Worm (Caenorhabditis elegans): Measurements from ENCODE around the gene npr-31.

Gene npr-31

DNA sequence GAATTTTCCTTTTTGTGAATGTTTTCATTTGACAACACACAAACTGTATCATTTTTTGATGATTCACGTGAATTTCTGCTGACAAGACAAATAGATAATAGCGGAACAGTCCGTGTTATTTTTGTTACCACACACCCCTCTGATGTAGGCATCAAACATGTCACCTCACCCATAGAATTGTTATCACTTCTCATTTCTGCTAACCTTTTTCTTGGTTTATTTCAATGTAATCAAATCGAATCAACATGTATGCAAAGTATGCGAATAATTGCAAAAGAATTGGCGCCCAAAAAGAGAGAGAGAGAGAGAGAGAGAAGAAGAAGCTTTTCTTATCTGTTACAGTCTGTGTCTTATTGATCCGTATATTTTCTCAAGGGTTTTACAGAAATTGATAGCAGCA is 13.0 kb downstream of the npr-31 start:
- no peak for TF ChIP-seq dao-5 (tag; optimal IDR thresholded peaks at IDR 0.05)
- TF ChIP-seq W03F9.2 (tag; optimal IDR thresholded peaks at IDR 0.05): no peak
- TF ChIP-seq him-1 (tag; optimal IDR thresholded peaks at IDR 0.05): no peak

DNA sequence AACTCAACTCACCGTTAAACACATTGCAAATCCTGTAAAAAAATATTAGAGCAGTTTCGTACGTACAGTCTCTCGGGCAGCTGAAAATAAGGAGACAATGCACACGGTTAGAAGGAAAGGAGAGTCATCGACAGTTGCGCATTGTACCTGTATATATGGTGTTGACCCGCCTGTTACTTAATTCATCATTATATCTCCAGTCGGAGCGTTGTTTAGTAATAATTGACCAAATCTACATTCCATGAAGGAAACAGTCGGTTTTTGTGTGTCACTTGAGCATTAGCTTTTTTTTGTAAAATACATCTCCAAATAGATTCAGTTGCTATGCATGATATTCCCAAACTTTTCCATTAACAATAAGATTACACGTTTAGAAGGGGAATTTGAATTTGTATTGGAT is 17.1 kb downstream of the npr-31 start, which contains the start of gene C27H5.12:
Gene C27H5.12 (minus strand): TSS at position 101 of the 400 bp plus-strand sequence.
- TF ChIP-seq him-1 (tag; optimal IDR thresholded peaks at IDR 0.05) (no peak), dao-5 (tag; optimal IDR thresholded peaks at IDR 0.05) (no peak), W03F9.2 (tag; optimal IDR thresholded peaks at IDR 0.05) (no peak)

DNA sequence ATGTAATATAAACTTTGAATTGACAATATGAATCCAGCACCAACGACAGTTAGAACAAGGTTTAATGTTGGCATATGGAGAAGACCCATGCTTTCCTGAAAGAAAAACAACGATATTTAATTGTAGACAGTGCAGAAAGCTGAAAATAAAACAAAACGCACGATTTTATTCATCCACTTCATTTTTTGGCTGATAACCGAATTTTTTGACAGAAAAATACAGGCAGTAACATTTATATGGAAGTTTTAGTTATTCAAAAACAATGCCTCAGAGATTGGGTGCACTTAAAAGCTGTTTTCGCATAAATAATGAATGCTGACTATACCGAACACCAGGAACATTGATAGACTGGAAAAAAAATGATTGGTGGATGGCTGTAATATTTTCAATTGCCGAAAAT is 21.3 kb downstream of the npr-31 start, which contains the start of gene mfsd-13.2:
Gene mfsd-13.2 (minus strand): TSS at position 101 of the 400 bp plus-strand sequence.
- no peak for TF ChIP-seq him-1 (tag; optimal IDR thresholded peaks at IDR 0.05)

DNA sequence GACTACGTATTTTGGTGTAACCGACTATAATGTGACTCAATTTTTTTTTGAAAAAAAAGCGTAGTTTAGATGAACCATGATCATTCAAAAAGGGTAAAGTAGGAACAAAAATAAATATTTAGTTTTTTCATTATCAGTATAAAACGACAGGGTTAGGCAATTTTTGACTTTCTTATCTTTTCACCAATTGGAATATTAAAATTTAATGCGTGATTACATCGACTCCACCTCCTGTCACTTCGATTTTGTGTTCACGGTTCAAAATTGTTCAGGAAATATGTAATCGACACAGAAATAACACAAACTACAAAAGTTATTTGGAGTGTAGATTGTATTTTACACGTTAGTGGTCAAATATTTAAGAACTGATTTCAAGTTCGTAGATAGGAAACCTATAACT is 22.4 kb downstream of the npr-31 start:
- no peak for TF ChIP-seq dao-5 (tag; optimal IDR thresholded peaks at IDR 0.05)
- no peak for TF ChIP-seq W03F9.2 (tag; optimal IDR thresholded peaks at IDR 0.05)
- no peak for TF ChIP-seq him-1 (tag; optimal IDR thresholded peaks at IDR 0.05)

DNA sequence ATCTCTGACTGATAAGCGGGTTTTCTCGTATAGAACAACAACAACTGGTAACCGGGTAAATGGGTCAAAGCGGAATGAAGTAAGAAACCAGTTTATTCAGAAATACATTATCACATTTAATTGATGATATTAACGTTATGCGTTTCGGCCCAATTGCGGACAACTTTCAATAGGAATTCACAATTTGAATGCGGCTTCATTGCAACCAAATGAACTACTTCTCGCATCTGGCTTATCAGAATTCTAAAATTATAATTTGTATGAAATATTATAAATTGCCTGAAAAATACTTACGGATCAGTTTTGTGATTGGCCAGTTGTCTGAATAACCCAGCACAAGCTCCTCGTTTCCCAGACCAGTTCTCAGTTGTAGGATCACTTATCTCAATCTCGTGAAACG is 24.3 kb downstream of the npr-31 start, which contains the start of gene col-36:
Gene col-36 (minus strand): TSS at position 101 of the 400 bp plus-strand sequence.
- TF ChIP-seq him-1 (tag; optimal IDR thresholded peaks at IDR 0.05) (no peak), W03F9.2 (tag; optimal IDR thresholded peaks at IDR 0.05) (no peak), dao-5 (tag; optimal IDR thresholded peaks at IDR 0.05) (no peak)

DNA sequence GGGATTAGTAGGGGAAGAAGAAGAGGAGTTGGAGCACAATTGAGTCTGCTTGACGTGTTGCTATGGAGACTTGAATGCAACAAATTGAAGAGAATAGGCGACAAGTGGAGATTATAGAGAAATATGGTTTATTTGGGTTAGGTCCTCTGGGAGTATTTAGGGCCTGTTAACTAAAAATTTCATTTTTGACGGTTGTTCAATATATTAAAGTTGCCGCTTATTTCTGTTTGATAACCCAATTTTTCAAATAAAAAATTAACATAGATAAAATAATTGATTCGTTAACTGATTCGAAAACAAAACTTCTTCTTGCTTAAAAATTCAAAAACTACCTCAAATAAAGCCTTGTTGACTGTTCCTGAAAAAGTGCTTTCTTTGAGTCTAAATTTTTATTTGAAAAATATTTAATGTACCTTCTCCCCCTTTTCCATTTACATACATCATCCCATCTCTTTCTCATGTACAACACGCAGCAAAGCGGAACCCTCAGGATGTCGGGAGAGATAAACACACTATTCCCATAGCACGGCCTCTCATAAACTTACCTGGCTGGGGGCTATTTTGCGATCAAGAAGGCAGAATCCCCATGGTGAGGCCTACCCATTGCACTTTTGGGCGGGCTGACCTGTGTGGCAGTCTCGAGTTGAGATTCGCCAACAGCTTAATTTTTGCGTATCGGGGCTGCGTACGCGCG is 27.0 kb downstream of the npr-31 start, which contains the start of gene dyf-13:
Gene dyf-13 (minus strand): TSS at position 51 of the 694 bp plus-strand sequence.
- TF ChIP-seq him-1 (tag; optimal IDR thresholded peaks at IDR 0.05) (no peak), W03F9.2 (tag; optimal IDR thresholded peaks at IDR 0.05) (no peak), dao-5 (tag; optimal IDR thresholded peaks at IDR 0.05) (no peak)

DNA sequence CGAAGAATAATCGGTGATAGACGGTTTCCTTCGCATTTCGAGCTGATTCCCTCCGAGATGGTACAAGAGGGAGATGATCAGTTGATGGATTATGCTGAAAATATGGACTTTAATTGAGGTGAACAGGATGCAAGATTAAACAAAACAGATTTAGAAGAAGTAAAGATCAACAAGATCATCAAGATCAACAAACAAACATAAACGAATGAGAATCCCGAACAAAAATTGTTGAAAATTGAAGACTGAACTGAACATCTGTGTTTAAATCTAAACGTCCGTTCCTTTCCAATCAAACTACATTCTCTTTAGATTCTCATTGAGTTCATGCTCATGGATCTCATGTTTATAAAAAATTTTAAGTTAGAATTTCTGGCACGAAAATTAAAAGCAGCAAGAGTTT is 30.4 kb downstream of the npr-31 start, which contains the start of gene glc-4:
Gene glc-4 (minus strand): TSS at position 101 of the 400 bp plus-strand sequence.
- TF ChIP-seq W03F9.2 (tag; optimal IDR thresholded peaks at IDR 0.05): no peak
- no peak for TF ChIP-seq him-1 (tag; optimal IDR thresholded peaks at IDR 0.05)
- TF ChIP-seq dao-5 (tag; optimal IDR thresholded peaks at IDR 0.05): no peak

DNA sequence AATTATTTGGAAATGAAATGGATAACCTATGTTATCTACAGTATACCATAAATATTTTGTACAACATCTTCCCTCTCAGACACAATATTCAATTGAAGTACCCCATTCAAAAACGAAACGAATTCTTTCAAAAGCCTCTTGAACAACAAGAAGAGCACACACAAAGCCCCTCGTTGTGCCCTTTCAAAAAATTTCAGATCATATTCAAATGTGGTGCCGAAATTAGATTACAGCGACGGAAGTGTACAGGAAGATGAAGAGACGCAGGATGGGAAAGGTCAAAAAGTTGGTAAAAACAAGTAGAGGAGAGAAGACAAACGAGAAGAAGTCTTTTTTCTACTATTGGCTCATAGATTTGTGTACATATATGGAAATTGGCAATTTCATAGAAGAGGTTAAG is 31.7 kb downstream of the npr-31 start:
- no peak for TF ChIP-seq dao-5 (tag; optimal IDR thresholded peaks at IDR 0.05)
- no peak for TF ChIP-seq W03F9.2 (tag; optimal IDR thresholded peaks at IDR 0.05)
- TF ChIP-seq him-1 (tag; optimal IDR thresholded peaks at IDR 0.05): no peak

DNA sequence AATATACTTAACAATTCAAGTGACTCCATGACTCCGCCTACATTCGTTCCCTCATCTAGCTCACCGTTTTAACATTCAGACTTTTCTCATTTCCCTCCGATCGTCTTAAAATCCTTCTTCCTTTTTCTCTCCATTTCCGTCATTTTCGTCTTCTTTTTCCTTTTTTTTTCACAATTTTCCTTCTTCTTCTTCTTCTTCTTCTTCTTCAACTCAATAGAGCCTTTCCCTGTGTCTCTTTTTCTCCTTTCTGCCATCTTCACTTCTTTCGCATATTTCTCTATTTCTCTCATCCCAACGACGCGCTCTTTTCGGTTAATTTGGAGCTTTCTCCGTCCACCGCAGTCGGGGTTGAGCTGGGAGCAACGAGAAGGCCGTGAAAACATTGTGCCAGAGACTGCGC is 38.2 kb downstream of the npr-31 start:
- TF ChIP-seq W03F9.2 (tag; optimal IDR thresholded peaks at IDR 0.05) (no peak), dao-5 (tag; optimal IDR thresholded peaks at IDR 0.05) (no peak), him-1 (tag; optimal IDR thresholded peaks at IDR 0.05) (no peak)

DNA sequence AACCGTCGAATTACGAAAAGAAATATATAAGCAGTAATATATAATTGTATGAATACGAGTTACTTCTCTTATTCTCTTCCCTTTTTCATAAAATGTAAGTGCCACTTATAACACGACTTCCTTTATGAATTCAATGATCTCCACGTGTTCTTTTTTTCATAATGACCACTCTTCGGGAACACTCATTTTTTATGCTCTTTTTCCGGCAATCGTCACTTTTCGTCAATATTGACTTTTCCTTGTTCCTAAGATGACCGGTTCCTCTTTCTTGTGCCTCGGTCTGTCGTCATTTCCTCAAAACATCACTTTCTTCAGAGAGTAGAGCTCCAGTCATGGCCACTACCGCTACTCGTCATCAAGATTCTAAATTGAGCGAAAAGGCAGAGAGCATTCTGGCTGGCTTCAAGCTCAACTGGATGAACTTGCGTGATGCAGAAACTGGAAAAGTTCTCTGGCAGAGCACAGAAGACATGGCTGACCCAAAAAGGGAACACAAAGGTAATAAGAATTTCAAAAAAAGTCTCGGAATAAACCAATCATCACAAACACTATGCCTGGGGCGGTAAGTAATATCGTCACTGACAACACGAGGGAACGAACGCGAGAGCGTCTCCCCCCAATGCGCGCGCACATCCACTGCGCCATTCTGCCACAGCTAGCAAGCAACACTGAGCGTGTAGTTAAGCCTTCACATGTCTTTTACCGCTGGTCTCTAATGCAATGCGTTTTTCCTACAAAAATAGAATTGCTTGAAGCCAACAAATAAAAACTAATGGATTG is 39.3 kb downstream of the npr-31 start, which contains the start of gene pdl-1:
Gene pdl-1 (plus strand): TSS at position 309 of the 780 bp plus-strand sequence.
- TF ChIP-seq him-1 (tag; optimal IDR thresholded peaks at IDR 0.05) (peak; percentile 80), W03F9.2 (tag; optimal IDR thresholded peaks at IDR 0.05) (peak; percentile 51), dao-5 (tag; optimal IDR thresholded peaks at IDR 0.05) (peak; percentile 94)

DNA sequence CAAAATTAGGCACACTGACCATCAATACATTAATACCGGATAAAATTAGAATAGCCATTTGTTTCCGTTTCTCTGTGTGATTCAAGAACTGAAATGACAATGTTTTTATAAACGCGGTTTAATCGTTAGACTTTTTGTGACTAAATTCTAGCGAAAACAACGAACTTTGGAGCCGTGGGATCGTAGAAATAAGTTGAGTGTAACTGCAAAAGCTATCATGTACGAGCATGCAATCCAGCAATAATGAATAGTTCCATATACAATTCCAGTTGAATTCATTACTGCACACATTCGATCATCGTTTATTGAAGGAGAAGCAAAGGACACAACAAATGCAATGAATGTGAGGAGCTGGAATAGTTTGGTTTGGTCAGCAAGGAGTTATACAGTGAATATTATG is 41.7 kb downstream of the npr-31 start:
- TF ChIP-seq dao-5 (tag; optimal IDR thresholded peaks at IDR 0.05): no peak
- TF ChIP-seq him-1 (tag; optimal IDR thresholded peaks at IDR 0.05): no peak
- no peak for TF ChIP-seq W03F9.2 (tag; optimal IDR thresholded peaks at IDR 0.05)

DNA sequence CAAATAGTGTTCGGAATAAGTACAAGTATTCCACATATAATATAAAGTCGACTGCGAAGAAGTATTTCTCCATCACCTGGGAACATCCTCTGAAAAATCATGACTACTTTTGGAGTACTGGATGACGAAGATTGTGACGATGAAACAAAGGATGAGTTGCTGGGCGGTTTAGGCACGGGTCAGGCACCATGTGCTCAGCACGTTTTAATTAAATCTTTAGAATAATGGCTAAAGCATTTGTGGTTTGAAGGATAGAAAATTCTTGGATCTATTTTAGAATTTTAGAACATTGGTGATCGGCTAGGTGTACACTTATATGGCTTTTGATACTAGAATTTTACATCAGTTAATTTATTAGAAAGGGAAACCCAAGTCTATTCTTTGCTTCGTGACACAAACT is 42.7 kb downstream of the npr-31 start, which contains the start of gene C27H5.6:
Gene C27H5.6 (minus strand): TSS at position 101 of the 400 bp plus-strand sequence.
- TF ChIP-seq him-1 (tag; optimal IDR thresholded peaks at IDR 0.05) (no peak), dao-5 (tag; optimal IDR thresholded peaks at IDR 0.05) (no peak), W03F9.2 (tag; optimal IDR thresholded peaks at IDR 0.05) (no peak)

DNA sequence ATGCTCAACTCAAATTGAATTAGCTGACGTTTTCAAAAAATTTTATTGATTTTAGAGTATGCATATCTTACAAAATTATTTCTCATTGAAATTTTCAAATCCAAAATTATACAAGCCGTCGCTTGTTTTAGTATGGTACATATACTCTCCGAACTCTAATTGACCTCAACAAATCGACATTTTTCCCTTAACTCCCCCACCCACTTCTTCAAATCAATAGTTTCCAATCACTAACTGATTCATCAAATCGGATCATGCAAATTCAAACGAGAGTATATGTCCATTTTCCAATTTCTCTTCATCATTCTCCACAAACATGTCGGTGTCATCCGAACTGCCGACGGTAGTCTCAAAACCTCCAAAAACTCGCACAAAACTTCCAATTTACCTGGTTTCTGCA is 44.7 kb downstream of the npr-31 start, which contains the start of gene E04F6.4:
Gene E04F6.4 (plus strand): TSS at position 301 of the 400 bp plus-strand sequence.
- no peak for TF ChIP-seq him-1 (tag; optimal IDR thresholded peaks at IDR 0.05)
- TF ChIP-seq W03F9.2 (tag; optimal IDR thresholded peaks at IDR 0.05): no peak
- no peak for TF ChIP-seq dao-5 (tag; optimal IDR thresholded peaks at IDR 0.05)

DNA sequence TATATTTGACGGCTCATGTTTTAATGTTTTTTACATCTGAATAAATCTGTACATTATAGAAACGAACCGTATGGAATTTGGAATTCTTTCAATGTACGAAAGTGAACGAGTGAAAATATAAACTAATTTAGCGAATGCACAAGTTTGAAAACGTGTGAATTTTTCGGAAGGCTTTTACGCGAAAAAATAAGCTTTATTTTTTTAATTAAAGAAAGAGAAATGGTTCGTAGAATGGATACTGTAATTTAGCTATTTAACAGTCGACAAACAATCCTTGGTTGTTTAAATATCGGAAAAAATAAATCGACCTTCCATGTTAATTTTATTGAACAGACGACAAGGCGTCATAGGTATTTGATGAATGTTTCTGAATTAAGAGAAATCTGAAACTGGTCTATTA is 51.1 kb downstream of the npr-31 start, which contains the start of gene acdh-12:
Gene acdh-12 (minus strand): TSS at position 101 of the 400 bp plus-strand sequence.
- TF ChIP-seq him-1 (tag; optimal IDR thresholded peaks at IDR 0.05) (no peak), dao-5 (tag; optimal IDR thresholded peaks at IDR 0.05) (no peak)
